Fruit fly (Drosophila melanogaster): ENCODE measurements around the gene CG17294.

DNA sequence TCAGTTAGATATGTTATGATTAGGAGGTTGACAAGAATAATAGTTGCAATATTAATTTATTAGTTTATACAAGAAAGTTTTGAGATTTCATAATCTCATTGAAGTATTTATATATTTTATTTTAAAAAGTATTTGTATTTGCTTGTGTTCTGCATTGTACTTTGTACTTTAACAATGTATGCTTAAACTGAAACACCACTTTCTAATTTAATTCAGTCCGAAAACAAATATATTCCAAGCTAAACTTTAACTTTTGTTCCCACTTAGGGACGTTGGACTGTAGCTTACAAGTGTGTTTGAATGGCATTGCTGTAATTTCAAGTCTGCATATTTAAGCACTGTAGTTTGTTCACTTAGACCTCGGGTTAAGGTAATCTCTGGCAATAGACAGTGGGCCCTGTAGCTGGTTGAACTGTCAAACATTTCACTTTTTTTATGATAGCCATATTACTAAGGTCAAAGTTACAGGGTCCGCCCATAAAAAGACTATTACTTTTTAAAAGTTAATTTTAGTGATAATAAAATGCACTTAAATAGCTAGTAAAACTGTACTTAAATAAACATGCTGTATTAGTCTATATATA, 5.4 kb upstream of the CG17294 start:
- no peak for TF ChIP-seq CG8632 (GFP tag; optimal IDR thresholded peaks at IDR 0.05)
- TF ChIP-seq Met (GFP tag; optimal IDR thresholded peaks at IDR 0.05): no peak
- TF ChIP-seq vri (GFP tag; optimal IDR thresholded peaks at IDR 0.05): no peak
- no peak for TF ChIP-seq CG6163 (GFP tag; IDR thresholded peaks at IDR 0.05)
- TF ChIP-seq CG4318 (GFP tag; optimal IDR thresholded peaks at IDR 0.05): no peak
- TF ChIP-seq CG6808 (GFP tag; optimal IDR thresholded peaks at IDR 0.05): no peak
- TF ChIP-seq CG6276 (GFP tag; optimal IDR thresholded peaks at IDR 0.05): peak; percentile 14
- no peak for TF ChIP-seq salr (GFP tag; optimal IDR thresholded peaks at IDR 0.05)
- TF ChIP-seq CG3032 (tag; optimal IDR thresholded peaks at IDR 0.05): no peak

All from whole organism, prepupa.